Fruit fly (Drosophila melanogaster): ENCODE data around the gene CG9427.

DNA sequence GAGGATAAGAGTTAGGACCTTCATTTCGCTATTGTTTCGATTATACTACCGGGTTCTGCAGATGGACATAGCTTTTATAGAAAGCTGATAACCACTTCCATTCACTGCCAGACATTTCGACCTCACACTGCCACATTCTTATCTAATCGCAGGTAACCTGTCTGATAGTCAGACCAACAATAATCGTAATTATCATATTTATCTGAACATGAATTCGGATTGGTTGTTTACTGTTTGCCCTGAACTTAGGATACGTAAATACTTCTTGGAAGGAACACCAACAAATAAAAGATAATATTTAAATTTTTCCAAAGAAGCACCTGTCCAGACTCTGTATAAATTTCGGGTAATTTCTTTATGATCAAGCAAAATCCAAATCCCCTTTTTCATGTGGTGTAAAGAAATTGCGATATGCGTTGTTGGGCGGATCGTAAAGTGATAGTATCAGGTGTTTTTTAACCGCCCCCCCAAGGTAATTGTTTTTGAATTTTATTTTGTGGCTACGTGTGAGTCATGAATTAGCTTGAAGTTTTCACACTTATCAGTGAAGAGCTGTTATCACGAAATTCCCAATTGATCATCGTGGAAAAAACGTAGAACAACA, 19.5 kb upstream of the CG9427 start, which contains the start of gene Fst:
- TF ChIP-seq Mnt (GFP tag; optimal IDR thresholded peaks at IDR 0.05) (no peak), tj (GFP tag; optimal IDR thresholded peaks at IDR 0.05) (no peak), CG11617 (GFP tag; optimal IDR thresholded peaks at IDR 0.05) (no peak), Clk (GFP tag; optimal IDR thresholded peaks at IDR 0.05) (no peak), Crg-1 (GFP tag; optimal IDR thresholded peaks at IDR 0.05) (no peak), ovo (GFP tag; optimal IDR thresholded peaks at IDR 0.05) (no peak), CG5204 (GFP tag; optimal IDR thresholded peaks at IDR 0.05) (no peak)

Measured in whole organism, adult.